Fruit fly (Drosophila melanogaster) whole organism, embryonic: ENCODE data around the gene Octbeta2R.

Experiments
- Adf1 ChIP-seq: fragments of 200-800 bp; sonication (Bioruptor generic); IDR thresholded peaks from 2 replicates; pipeline ENCODE4 v1.3.6; 2022; ENCODE audit warnings: missing biosample characterization, missing genetic modification characterization
- BEAF-32 ChIP-seq: fragments of 200-800 bp; sonication (Bioruptor generic); optimal IDR thresholded peaks from 3 replicates; lab custom pipeline; 2017; ENCODE audit warnings: missing biosample characterization, missing genetic modification characterization, mild to moderate bottlenecking, moderate library complexity, missing genetic modification reagents
- Blimp-1 ChIP-seq: fragments of 200-800 bp; sonication (Bioruptor generic); optimal IDR thresholded peaks from 3 replicates; lab custom pipeline; 2018; ENCODE audit warnings: missing biosample characterization, missing genetic modification characterization, mild to moderate bottlenecking, moderate library complexity, missing genetic modification reagents
- CG12219 ChIP-seq: fragments of 200-800 bp; sonication (Bioruptor generic); optimal IDR thresholded peaks from 3 replicates; lab custom pipeline; 2018; ENCODE audit warnings: missing biosample characterization, mild to moderate bottlenecking, missing genetic modification characterization
- CG12659 ChIP-seq: fragments of 200-800 bp; sonication (Bioruptor generic); optimal IDR thresholded peaks from 3 replicates; lab custom pipeline; 2017; ENCODE audit warnings: mild to moderate bottlenecking, missing biosample characterization, missing genetic modification reagents, missing genetic modification characterization
- CG13894 ChIP-seq: fragments of 200-800 bp; sonication (Bioruptor generic); optimal IDR thresholded peaks from 3 replicates; lab custom pipeline; 2018; ENCODE audit warnings: missing biosample characterization, mild to moderate bottlenecking, missing genetic modification characterization, moderate library complexity
- CG14710 ChIP-seq: fragments of 200-800 bp; sonication (Bioruptor generic); optimal IDR thresholded peaks from 3 replicates; lab custom pipeline; 2019; ENCODE audit warnings: missing biosample characterization, mild to moderate bottlenecking, missing genetic modification characterization, moderate library complexity
- CG15696 ChIP-seq: fragments of 200-800 bp; sonication (Bioruptor generic); optimal IDR thresholded peaks from 2 replicates; lab custom pipeline; 2019; ENCODE audit warnings: missing biosample characterization, mild to moderate bottlenecking, missing genetic modification characterization, moderate library complexity
- CG1647 ChIP-seq: fragments of 200-800 bp; sonication (Bioruptor generic); optimal IDR thresholded peaks from 3 replicates; lab custom pipeline; 2016; ENCODE audit warnings: missing biosample characterization, missing genetic modification characterization
- CG18599 ChIP-seq: fragments of 200-800 bp; sonication (Bioruptor generic); optimal IDR thresholded peaks from 3 replicates; lab custom pipeline; 2017; ENCODE audit warnings: missing biosample characterization, missing genetic modification characterization, mild to moderate bottlenecking, moderate library complexity, missing genetic modification reagents
- CG18619 ChIP-seq: fragments of 200-800 bp; sonication (Bioruptor generic); optimal IDR thresholded peaks from 3 replicates; lab custom pipeline; 2017; ENCODE audit warnings: missing biosample characterization, mild to moderate bottlenecking, missing genetic modification characterization
- CG31365 ChIP-seq: fragments of 200-800 bp; sonication (Bioruptor generic); optimal IDR thresholded peaks from 2 replicates; lab custom pipeline; 2018; ENCODE audit warnings: missing biosample characterization, mild to moderate bottlenecking, missing genetic modification characterization
- CG4282 ChIP-seq: fragments of 200-800 bp; sonication (Bioruptor generic); optimal IDR thresholded peaks from 2 replicates; lab custom pipeline; 2016; ENCODE audit warnings: missing biosample characterization, missing genetic modification characterization
- CG6272 ChIP-seq: fragments of 200-800 bp; sonication (Bioruptor generic); IDR thresholded peaks from 2 replicates; pipeline ENCODE4 v1.3.6; 2022; ENCODE audit warnings: missing biosample characterization, missing genetic modification characterization
- CG6683 ChIP-seq: fragments of 200-800 bp; sonication (Bioruptor generic); optimal IDR thresholded peaks from 2 replicates; lab custom pipeline; 2017; ENCODE audit warnings: missing biosample characterization, mild to moderate bottlenecking, missing genetic modification characterization, missing genetic modification reagents
- CG6791 ChIP-seq: fragments of 200-800 bp; sonication (Bioruptor generic); IDR thresholded peaks from 3 replicates; pipeline ENCODE4 v1.3.6; 2022; ENCODE audit warnings: missing biosample characterization, missing genetic modification characterization; ENCODE audit not compliant: partially characterized antibody
- CG7928 ChIP-seq: fragments of 200-800 bp; sonication (Bioruptor generic); optimal IDR thresholded peaks from 2 replicates; lab custom pipeline; 2017; ENCODE audit warnings: missing biosample characterization, mild to moderate bottlenecking, missing genetic modification characterization
- CTCF ChIP-seq: fragments of 200-800 bp; sonication (Bioruptor generic); optimal IDR thresholded peaks from 2 replicates; lab custom pipeline; 2017; ENCODE audit warnings: missing biosample characterization, mild to moderate bottlenecking, missing genetic modification characterization, moderate library complexity
- Dref ChIP-seq: fragments of 200-800 bp; sonication (Bioruptor generic); IDR thresholded peaks from 2 replicates; pipeline ENCODE4 v1.3.6; 2022; ENCODE audit warnings: missing biosample characterization, missing genetic modification characterization
- Ets97D ChIP-seq: fragments of 200-800 bp; sonication (Bioruptor generic); optimal IDR thresholded peaks from 3 replicates; lab custom pipeline; 2016; ENCODE audit warnings: missing biosample characterization, missing genetic modification characterization
- HLH54F ChIP-seq: fragments of 200-800 bp; sonication (Bioruptor generic); optimal IDR thresholded peaks from 3 replicates; lab custom pipeline; 2016; ENCODE audit warnings: missing biosample characterization, missing genetic modification characterization
- Hmx ChIP-seq: fragments of 200-800 bp; sonication (Bioruptor generic); optimal IDR thresholded peaks from 2 replicates; lab custom pipeline; 2016; ENCODE audit warnings: missing biosample characterization, missing genetic modification characterization
- Jarid2 ChIP-seq: fragments of 200-800 bp; sonication (Bioruptor generic); optimal IDR thresholded peaks from 3 replicates; lab custom pipeline; 2017; ENCODE audit warnings: mild to moderate bottlenecking, missing biosample characterization, missing genetic modification reagents, missing genetic modification characterization
- Lhr ChIP-seq: fragments of 200-800 bp; sonication (Bioruptor generic); optimal IDR thresholded peaks from 3 replicates; lab custom pipeline; 2017; ENCODE audit warnings: mild to moderate bottlenecking, missing biosample characterization, missing genetic modification reagents, missing genetic modification characterization
- Med ChIP-seq: fragments of 200-800 bp; sonication (Bioruptor generic); peaks from one replicate; lab custom pipeline; 2016; ENCODE audit warnings: missing biosample characterization, missing genetic modification characterization, mild to moderate bottlenecking, inconsistent platforms, moderate library complexity
- Nf-YC ChIP-seq: fragments of 200-800 bp; optimal IDR thresholded peaks from 3 replicates; lab custom pipeline; 2019; ENCODE audit warnings: missing biosample characterization, mild to moderate bottlenecking, missing genetic modification characterization, moderate library complexity
- PHDP ChIP-seq: fragments of 200-800 bp; sonication (Bioruptor generic); optimal IDR thresholded peaks from 3 replicates; lab custom pipeline; 2018; ENCODE audit warnings: missing biosample characterization, mild to moderate bottlenecking, missing genetic modification characterization, moderate library complexity
- Scr ChIP-seq: fragments of 200-800 bp; sonication (Bioruptor generic); IDR thresholded peaks from 2 replicates; pipeline ENCODE4 v1.3.6; 2022; ENCODE audit warnings: missing biosample characterization, missing genetic modification characterization; ENCODE audit not compliant: partially characterized antibody
- Six4 ChIP-seq: fragments of 200-800 bp; sonication (Bioruptor generic); optimal IDR thresholded peaks from 2 replicates; lab custom pipeline; 2016; ENCODE audit warnings: missing biosample characterization, missing genetic modification characterization
- Spps ChIP-seq: fragments of 200-800 bp; sonication (Bioruptor generic); optimal IDR thresholded peaks from 2 replicates; lab custom pipeline; 2018; ENCODE audit warnings: missing biosample characterization, mild to moderate bottlenecking, missing genetic modification characterization
- Stat92E ChIP-seq, 3 experiments: fragments of >200 bp in 2 of 3; fragments of 200-800 bp in 1 of 3; sonication (Bioruptor generic) in 1 of 3; optimal IDR thresholded peaks; 2 replicates each; lab custom pipeline; 2017 to 2019; ENCODE audit warnings: missing biosample characterization in 3 of 3, missing genetic modification characterization in 3 of 3, mild to moderate bottlenecking in 1 of 3, moderate library complexity in 1 of 3
- amos ChIP-seq: fragments of 200-800 bp; sonication (Bioruptor generic); IDR thresholded peaks from 2 replicates; pipeline ENCODE4 v1.3.6; 2022; ENCODE audit warnings: missing biosample characterization, missing genetic modification characterization; ENCODE audit not compliant: partially characterized antibody
- aop ChIP-seq: fragments of 200-800 bp; sonication (Bioruptor generic); IDR thresholded peaks from 2 replicates; pipeline ENCODE4 v1.3.6; 2022; ENCODE audit warnings: missing biosample characterization, missing genetic modification characterization
- bab2 ChIP-seq: fragments of 200-800 bp; sonication (Bioruptor generic); optimal IDR thresholded peaks from 2 replicates; lab custom pipeline; 2016; ENCODE audit warnings: missing biosample characterization, missing genetic modification characterization
- ci ChIP-seq: fragments of 200-800 bp; sonication (Bioruptor generic); IDR thresholded peaks from 3 replicates; pipeline ENCODE4 v1.3.6; 2022; ENCODE audit warnings: missing biosample characterization, missing genetic modification characterization
- crol ChIP-seq: fragments of 200-800 bp; sonication (Bioruptor generic); IDR thresholded peaks from 2 replicates; pipeline ENCODE4 v1.3.6; 2022; ENCODE audit warnings: missing biosample characterization, missing genetic modification characterization
- dm ChIP-seq: fragments of 200-800 bp; sonication (Bioruptor generic); optimal IDR thresholded peaks from 3 replicates; lab custom pipeline; 2016; ENCODE audit warnings: missing biosample characterization, missing genetic modification characterization
- eve ChIP-seq, 2 experiments: fragments of >200 bp; optimal IDR thresholded peaks; 2 replicates each; lab custom pipeline; 2017; ENCODE audit warnings: missing biosample characterization in 2 of 2, missing genetic modification characterization in 2 of 2
- fu2 ChIP-seq: fragments of 200-800 bp; sonication (Bioruptor generic); optimal IDR thresholded peaks from 2 replicates; lab custom pipeline; 2016; ENCODE audit warnings: missing biosample characterization, missing genetic modification characterization
- gem ChIP-seq: fragments of 200-800 bp; sonication (Bioruptor generic); optimal IDR thresholded peaks from 2 replicates; lab custom pipeline; 2019; ENCODE audit warnings: missing biosample characterization, mild to moderate bottlenecking, missing genetic modification characterization, moderate library complexity
- gsb-n ChIP-seq: fragments of 200-800 bp; sonication (Bioruptor generic); optimal IDR thresholded peaks from 3 replicates; lab custom pipeline; 2018; ENCODE audit warnings: missing biosample characterization, mild to moderate bottlenecking, missing genetic modification characterization
- gt ChIP-seq: fragments of 200-800 bp; sonication (Bioruptor generic); IDR thresholded peaks from 2 replicates; pipeline ENCODE4 v1.3.6; 2022; ENCODE audit warnings: missing biosample characterization, missing genetic modification characterization
- ken ChIP-seq: fragments of 200-800 bp; sonication (Bioruptor generic); IDR thresholded peaks from 3 replicates; pipeline ENCODE4 v1.3.6; 2022; ENCODE audit warnings: missing biosample characterization, missing genetic modification characterization
- klu ChIP-seq: fragments of 200-800 bp; sonication (Bioruptor generic); IDR thresholded peaks from 2 replicates; pipeline ENCODE4 v1.3.6; 2022; ENCODE audit warnings: missing biosample characterization, missing genetic modification characterization
- mam ChIP-seq: fragments of 200-800 bp; sonication (Bioruptor generic); optimal IDR thresholded peaks from 3 replicates; lab custom pipeline; 2016; ENCODE audit warnings: missing biosample characterization, missing genetic modification characterization
- p53 ChIP-seq: fragments of 200-800 bp; sonication (Bioruptor generic); optimal IDR thresholded peaks from 2 replicates; lab custom pipeline; 2016; ENCODE audit warnings: missing biosample characterization, missing genetic modification characterization
- pum ChIP-seq: fragments of 200-800 bp; sonication (Bioruptor generic); optimal IDR thresholded peaks from 2 replicates; lab custom pipeline; 2016; ENCODE audit warnings: missing biosample characterization, missing genetic modification characterization
- sens ChIP-seq: fragments of 200-800 bp; sonication (Bioruptor generic); peaks from one replicate; lab custom pipeline; 2016; ENCODE audit warnings: missing biosample characterization, missing genetic modification characterization
- sqz ChIP-seq: fragments of 200-800 bp; sonication (Bioruptor generic); optimal IDR thresholded peaks from 3 replicates; lab custom pipeline; 2018; ENCODE audit warnings: missing biosample characterization, mild to moderate bottlenecking, missing genetic modification characterization
- stwl ChIP-seq: fragments of 200-800 bp; sonication (Bioruptor generic); optimal IDR thresholded peaks from 3 replicates; lab custom pipeline; 2018; ENCODE audit warnings: missing biosample characterization, mild to moderate bottlenecking, missing genetic modification characterization, moderate library complexity
- sug ChIP-seq: fragments of 200-800 bp; optimal IDR thresholded peaks from 2 replicates; lab custom pipeline; 2019; ENCODE audit warnings: missing biosample characterization, mild to moderate bottlenecking, missing genetic modification characterization, moderate library complexity
- zen ChIP-seq: fragments of 200-800 bp; sonication (Bioruptor generic); optimal IDR thresholded peaks from 3 replicates; lab custom pipeline; 2018; ENCODE audit warnings: missing biosample characterization, mild to moderate bottlenecking, missing genetic modification characterization, moderate library complexity

The Octbeta2R gene

DNA sequence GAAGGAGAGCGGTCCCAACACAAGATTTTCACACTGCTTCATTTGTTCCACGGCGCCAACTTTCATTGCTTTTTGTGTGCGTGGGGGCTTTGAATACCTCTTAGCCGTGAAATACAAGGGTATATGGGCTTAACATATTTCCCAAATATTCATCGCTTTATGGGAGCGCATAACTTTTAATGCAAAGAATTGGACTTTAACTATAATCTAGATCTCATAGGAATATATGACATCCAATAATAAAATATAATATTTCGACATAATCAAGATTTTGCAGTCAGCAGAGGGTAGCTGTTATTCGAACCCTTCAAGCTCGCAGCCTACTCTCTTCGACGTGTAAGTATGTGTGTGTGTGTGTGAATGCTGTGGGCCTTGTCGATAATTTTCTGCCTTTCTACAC is 3.9 kb downstream of the Octbeta2R start (continued):
- peak; percentile 33 for TF ChIP-seq Blimp-1
- no peak for TF ChIP-seq BEAF-32
- TF ChIP-seq Dref = no peak
- peak; percentile 7 for TF ChIP-seq CG1647
- peak; percentile 51; the same call in 2 of the 3 replicates for TF ChIP-seq ci (GFP tag; lab: Robert Waterston, UW)
- no peak for TF ChIP-seq CG4282 (GFP tag; lab: Kevin White, UChicago)
- no peak for TF ChIP-seq dm (GFP tag; lab: Kevin White, UChicago)
- peak; percentile 36 for TF ChIP-seq Med
- TF ChIP-seq sqz (GFP tag; lab: Kevin White, UChicago) = no peak
- peak; percentile 16 for TF ChIP-seq CG12219 (GFP tag; lab: Kevin White, UChicago)
- no peak for TF ChIP-seq CG6272 (GFP tag; lab: Robert Waterston, UW)
- peak; percentile 18 for TF ChIP-seq CG18619 (GFP tag; lab: Kevin White, UChicago)
- no peak for TF ChIP-seq Six4 (GFP tag; lab: Kevin White, UChicago)
- TF ChIP-seq amos (GFP tag; lab: Robert Waterston, UW) = no peak
- TF ChIP-seq HLH54F (GFP tag; lab: Kevin White, UChicago) = no peak
- TF ChIP-seq crol = no peak
- no peak for TF ChIP-seq Hmx
- no peak for TF ChIP-seq Ets97D
- no peak for TF ChIP-seq Spps
- no peak for TF ChIP-seq sug (tag; lab: Kevin White, UChicago)
- no peak for TF ChIP-seq CG15696
- no peak for TF ChIP-seq gt (GFP tag; lab: Robert Waterston, UW)
- TF ChIP-seq Scr (GFP tag; lab: Robert Waterston, UW) = no peak
- no peak for TF ChIP-seq CG6683
- TF ChIP-seq PHDP = peak; percentile 46
- no peak for TF ChIP-seq CG12659 (GFP tag; lab: Kevin White, UChicago)
- no peak for TF ChIP-seq CG7928 (GFP tag; lab: Kevin White, UChicago)
- TF ChIP-seq pum (GFP tag; lab: Kevin White, UChicago) = peak; percentile 29
- peak; percentile 33 for TF ChIP-seq bab2 (GFP tag; lab: Kevin White, UChicago)
- TF ChIP-seq p53 (GFP tag; lab: Kevin White, UChicago) = no peak
- no peak for TF ChIP-seq CG14710
- no peak for TF ChIP-seq CTCF (GFP tag; lab: Kevin White, UChicago)
- no peak for TF ChIP-seq zen (tag; lab: Kevin White, UChicago)
- no peak for TF ChIP-seq CG6791 (GFP tag; lab: Robert Waterston, UW)
- TF ChIP-seq eve (GFP tag; optimal IDR thresholded peaks at IDR 0.05; lab: Kevin White, UChicago) = peak in 1 of 2 experiments; percentile 58
- no peak for TF ChIP-seq Jarid2 (GFP tag; lab: Kevin White, UChicago)
- no peak for TF ChIP-seq Lhr (GFP tag; lab: Kevin White, UChicago)
- no peak for TF ChIP-seq gsb-n
- TF ChIP-seq gem (tag; lab: Kevin White, UChicago) = peak; percentile 66
- no peak for TF ChIP-seq CG31365
- no peak for TF ChIP-seq Nf-YC (tag; lab: Kevin White, UChicago)
- no peak for TF ChIP-seq aop (GFP tag; lab: Robert Waterston, UW)
- TF ChIP-seq mam = no peak
- TF ChIP-seq stwl (tag; lab: Kevin White, UChicago) = no peak
- no peak for TF ChIP-seq Stat92E (GFP tag; optimal IDR thresholded peaks at IDR 0.05; lab: Kevin White, UChicago)
- TF ChIP-seq ken (GFP tag; lab: Robert Waterston, UW) = 0 out of 3 replicates have a peak, but pooled peaks have one; percentile 23
- no peak for TF ChIP-seq klu (GFP tag; lab: Robert Waterston, UW)
- no peak for TF ChIP-seq Adf1
- TF ChIP-seq sens (GFP tag; lab: Kevin White, UChicago) = peak; percentile 46
- peak; percentile 79 for TF ChIP-seq CG18599 (GFP tag; lab: Kevin White, UChicago)
- no peak for TF ChIP-seq CG13894 (tag; lab: Kevin White, UChicago)
- TF ChIP-seq fu2 (GFP tag; lab: Kevin White, UChicago) = no peak
